Worm (Caenorhabditis elegans) whole organism, L4/young adult: ENCODE data around the gene prx-6.

Source experiments
- W03F9.2 ChIP-seq: fragments of 150-350 bp; optimal IDR thresholded peaks from 2 replicates; lab custom pipeline; 2014; ENCODE audit warnings: missing biosample characterization, missing genetic modification characterization
- dao-5 ChIP-seq: sonication (generic microtip); optimal IDR thresholded peaks from 2 replicates; lab custom pipeline; 2016; ENCODE audit warnings: missing genotype, missing genetic modification characterization, moderate library complexity, missing compliant biosample characterization
- him-1 ChIP-seq: sonication (generic microtip); optimal IDR thresholded peaks from 2 replicates; lab custom pipeline; 2016; ENCODE audit warnings: missing genotype, missing genetic modification reagents, missing genetic modification characterization, missing compliant biosample characterization

Gene prx-6

DNA sequence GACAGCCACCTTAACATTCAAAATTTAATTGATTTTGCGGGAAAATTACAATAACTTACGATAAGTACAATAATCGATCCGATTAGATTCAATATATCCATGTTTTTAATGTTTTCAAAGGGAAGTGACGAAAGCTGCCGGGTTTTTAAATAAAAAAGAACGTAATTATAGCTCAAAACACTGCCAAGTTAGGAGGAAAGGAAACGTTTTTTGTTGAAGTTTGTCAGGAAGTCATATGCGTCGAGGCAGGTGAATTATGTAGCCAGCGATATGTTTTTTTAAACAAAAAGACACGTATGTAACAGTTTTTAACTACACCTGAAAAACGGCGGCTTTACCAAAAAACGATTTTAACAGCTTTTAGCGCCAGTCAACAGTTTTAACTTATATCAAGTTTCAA, 54.2 kb downstream of the prx-6 start, which contains the start of gene srx-73:
TSS of gene srx-73 (minus strand) at position 101 of the 400 bp plus-strand sequence.
- no peak for TF ChIP-seq dao-5 (tag; lab: Kevin White, UChicago)
- no peak for TF ChIP-seq him-1 (tag; lab: Kevin White, UChicago)
- TF ChIP-seq W03F9.2 = no peak
